Worm (Caenorhabditis elegans) whole organism, L2 larva: Measurements from ENCODE around the gene urm-1.

Experiments used
- C34F6.9 ChIP-seq: fragments of 150-350 bp; optimal IDR thresholded peaks from 2 replicates; lab custom pipeline; 2014; ENCODE audit warnings: missing biosample characterization, missing genetic modification characterization
- F13H6.1 ChIP-seq: sonication (generic microtip); optimal IDR thresholded peaks from 2 replicates; lab custom pipeline; 2016; ENCODE audit warnings: missing genetic modification characterization, missing compliant biosample characterization
- R02D3.7 ChIP-seq: fragments of 150-350 bp; optimal IDR thresholded peaks from 2 replicates; lab custom pipeline; 2014; ENCODE audit warnings: missing biosample characterization, missing genetic modification characterization
- ZK546.5 ChIP-seq: sonication (generic microtip); optimal IDR thresholded peaks from 2 replicates; lab custom pipeline; 2017; ENCODE audit warnings: missing biosample characterization, missing genetic modification characterization
- alr-1 ChIP-seq: fragments of 150-350 bp; optimal IDR thresholded peaks from 2 replicates; lab custom pipeline; 2014; ENCODE audit warnings: missing biosample characterization, missing genetic modification characterization
- aly-2 ChIP-seq: fragments of 150-350 bp; optimal IDR thresholded peaks from 2 replicates; lab custom pipeline; 2014; ENCODE audit warnings: missing biosample characterization, missing genetic modification characterization
- ama-1 ChIP-seq: fragments of 150-350 bp; optimal IDR thresholded peaks from 2 replicates; lab custom pipeline; 2018; ENCODE audit warnings: inconsistent platforms
- blmp-1 ChIP-seq: sonication (generic microtip); optimal IDR thresholded peaks from 2 replicates; lab custom pipeline; 2017; ENCODE audit warnings: missing genetic modification characterization, mild to moderate bottlenecking, missing compliant biosample characterization, antibody characterized with exemption, moderate library complexity; ENCODE audit not compliant: insufficient read depth
- ceh-16 ChIP-seq: fragments of 150-350 bp; optimal IDR thresholded peaks from 2 replicates; lab custom pipeline; 2014; ENCODE audit warnings: missing biosample characterization, missing genetic modification characterization
- crh-2 ChIP-seq: sonication (generic microtip); optimal IDR thresholded peaks from 2 replicates; lab custom pipeline; 2017; ENCODE audit warnings: missing biosample characterization, missing genetic modification characterization
- dmd-4 ChIP-seq: sonication (generic microtip); optimal IDR thresholded peaks from 2 replicates; lab custom pipeline; 2017; ENCODE audit warnings: missing biosample characterization, missing genetic modification characterization
- egl-27 ChIP-seq: sonication (generic microtip); optimal IDR thresholded peaks from 3 replicates; lab custom pipeline; 2017; ENCODE audit warnings: missing biosample characterization, missing genetic modification reagents, missing genetic modification characterization
- elt-1 ChIP-seq: fragments of 150-350 bp; optimal IDR thresholded peaks from 2 replicates; lab custom pipeline; 2014; ENCODE audit warnings: missing biosample characterization, missing genetic modification characterization
- elt-3 ChIP-seq: sonication (generic microtip); optimal IDR thresholded peaks from 2 replicates; lab custom pipeline; 2017; ENCODE audit warnings: missing biosample characterization, missing genetic modification characterization
- fos-1 ChIP-seq: fragments of 150-350 bp; optimal IDR thresholded peaks from 2 replicates; lab custom pipeline; 2014; ENCODE audit warnings: missing biosample characterization, missing genetic modification characterization
- gmeb-1 ChIP-seq: fragments of 150-350 bp; optimal IDR thresholded peaks from 2 replicates; lab custom pipeline; 2014; ENCODE audit warnings: missing biosample characterization, missing genetic modification characterization
- lin-13 ChIP-seq: fragments of 150-350 bp; optimal IDR thresholded peaks from 2 replicates; lab custom pipeline; 2014; ENCODE audit warnings: missing biosample characterization, missing genetic modification reagents, missing genetic modification characterization
- lin-39 ChIP-seq: fragments of 150-350 bp; optimal IDR thresholded peaks from 2 replicates; lab custom pipeline; 2014; ENCODE audit warnings: missing biosample characterization, missing genetic modification reagents, missing genetic modification characterization
- lsy-2 ChIP-seq, 2 experiments: fragments of 150-350 bp in 1 of 2; sonication (generic microtip) in 1 of 2; optimal IDR thresholded peaks; 2 replicates each; lab custom pipeline; 2014 to 2017; ENCODE audit warnings: missing biosample characterization in 2 of 2, missing genetic modification characterization in 2 of 2
- mab-5 ChIP-seq: fragments of 150-350 bp; optimal IDR thresholded peaks from 2 replicates; lab custom pipeline; 2014; ENCODE audit warnings: missing biosample characterization, missing genetic modification characterization
- mbf-1 ChIP-seq: sonication (generic microtip); optimal IDR thresholded peaks from 2 replicates; lab custom pipeline; 2017; ENCODE audit warnings: missing biosample characterization, missing genetic modification characterization
- mdl-1 ChIP-seq, 2 experiments: fragments of 150-350 bp in 1 of 2; sonication (generic microtip) in 1 of 2; optimal IDR thresholded peaks; 2 replicates each; lab custom pipeline; 2017; ENCODE audit warnings: missing biosample characterization in 2 of 2, missing genetic modification characterization in 2 of 2
- nhr-10 ChIP-seq: sonication (generic microtip); optimal IDR thresholded peaks from 2 replicates; lab custom pipeline; 2017; ENCODE audit warnings: missing biosample characterization, missing genetic modification characterization
- nhr-11 ChIP-seq: fragments of 150-350 bp; optimal IDR thresholded peaks from 2 replicates; lab custom pipeline; 2014; ENCODE audit warnings: missing biosample characterization, missing genetic modification characterization
- nhr-12 ChIP-seq: fragments of 150-350 bp; optimal IDR thresholded peaks from 2 replicates; lab custom pipeline; 2014; ENCODE audit warnings: missing biosample characterization, missing genetic modification characterization
- nhr-129 ChIP-seq: fragments of 150-350 bp; optimal IDR thresholded peaks from 2 replicates; lab custom pipeline; 2014; ENCODE audit warnings: missing biosample characterization, missing genetic modification characterization
- nhr-21 ChIP-seq: fragments of 150-350 bp; optimal IDR thresholded peaks from 2 replicates; lab custom pipeline; 2014; ENCODE audit warnings: missing biosample characterization, missing genetic modification characterization
- nhr-23 ChIP-seq: fragments of 150-350 bp; optimal IDR thresholded peaks from 2 replicates; lab custom pipeline; 2014; ENCODE audit warnings: missing biosample characterization, missing genetic modification reagents, missing genetic modification characterization
- nhr-237 ChIP-seq: fragments of 150-350 bp; optimal IDR thresholded peaks from 2 replicates; lab custom pipeline; 2014; ENCODE audit warnings: missing biosample characterization, missing genetic modification characterization
- nhr-25 ChIP-seq: fragments of 150-350 bp; sonication (generic microtip); optimal IDR thresholded peaks from 3 replicates; lab custom pipeline; 2014; ENCODE audit warnings: missing biosample characterization, missing genetic modification characterization
- nhr-6 ChIP-seq: fragments of 150-350 bp; optimal IDR thresholded peaks from 2 replicates; lab custom pipeline; 2014; ENCODE audit warnings: missing biosample characterization, missing genetic modification characterization
- peb-1 ChIP-seq: fragments of 150-350 bp; optimal IDR thresholded peaks from 2 replicates; lab custom pipeline; 2014; ENCODE audit warnings: missing biosample characterization, missing genetic modification characterization
- skn-1 ChIP-seq: sonication (generic microtip); optimal IDR thresholded peaks from 2 replicates; lab custom pipeline; 2017; ENCODE audit warnings: missing biosample characterization, missing genetic modification characterization
- sma-3 ChIP-seq: sonication (generic microtip); optimal IDR thresholded peaks from 2 replicates; lab custom pipeline; 2016; ENCODE audit warnings: missing genetic modification reagents, missing genetic modification characterization, missing compliant biosample characterization
- sma-9 ChIP-seq, 2 experiments: fragments of 150-350 bp in 1 of 2; sonication (generic microtip) in 1 of 2; optimal IDR thresholded peaks; 2 replicates each; lab custom pipeline; 2014 to 2016; ENCODE audit warnings: missing genetic modification characterization in 2 of 2, mild to moderate bottlenecking in 1 of 2, missing biosample characterization in 1 of 2, missing compliant biosample characterization in 1 of 2, missing genetic modification reagents in 1 of 2, moderate library complexity in 1 of 2
- snpc-4 ChIP-seq: fragments of 150-350 bp; optimal IDR thresholded peaks from 2 replicates; lab custom pipeline; 2014; ENCODE audit warnings: missing biosample characterization, missing genetic modification characterization
- unc-39 ChIP-seq: fragments of 150-350 bp; optimal IDR thresholded peaks from 2 replicates; lab custom pipeline; 2014; ENCODE audit warnings: missing biosample characterization, missing genetic modification characterization
- unc-55 ChIP-seq: fragments of 150-350 bp; sonication (generic microtip); optimal IDR thresholded peaks from 3 replicates; lab custom pipeline; 2014; ENCODE audit warnings: missing biosample characterization, missing genetic modification reagents, missing genetic modification characterization
- unc-62 ChIP-seq: fragments of 150-350 bp; optimal IDR thresholded peaks from 2 replicates; lab custom pipeline; 2014; ENCODE audit warnings: missing biosample characterization, missing genetic modification reagents, missing genetic modification characterization
- zag-1 ChIP-seq: fragments of 150-350 bp; optimal IDR thresholded peaks from 2 replicates; lab custom pipeline; 2014; ENCODE audit warnings: missing biosample characterization, missing genetic modification characterization
- ztf-1 ChIP-seq: fragments of 200-800 bp; sonication (Bioruptor generic); conservative IDR thresholded peaks from 2 replicates; pipeline ENCODE4 v1.3.6; 2022; ENCODE audit warnings: missing genetic modification characterization, missing compliant biosample characterization
- ztf-11 ChIP-seq: sonication (generic microtip); optimal IDR thresholded peaks from 2 replicates; lab custom pipeline; 2017; ENCODE audit warnings: missing biosample characterization, missing genetic modification characterization
- ztf-4 ChIP-seq: fragments of 150-350 bp; optimal IDR thresholded peaks from 2 replicates; lab custom pipeline; 2014; ENCODE audit warnings: missing biosample characterization, missing genetic modification characterization

urm-1 gene

ce11 chrIII:10524823-10525222 lies 19.5 kb downstream of the urm-1 start:
- no peak for TF ChIP-seq ztf-1 (GFP tag; lab: Robert Waterston, UW)
- no peak for TF ChIP-seq nhr-6 (tag; lab: Kevin White, UChicago)
- TF ChIP-seq ztf-4 (tag; lab: Kevin White, UChicago) = no peak
- TF ChIP-seq snpc-4 = peak; percentile 35
- no peak for TF ChIP-seq dmd-4
- TF ChIP-seq, all 48 proteins: peak for 1

- no peak for TF ChIP-seq nhr-12 (tag; lab: Kevin White, UChicago)
- peak; percentile 30 for TF ChIP-seq ztf-4 (tag; lab: Kevin White, UChicago)
- TF ChIP-seq lsy-2 (tag; optimal IDR thresholded peaks at IDR 0.05; lab: Kevin White, UChicago) = peak in 1 of 2 experiments; percentile 45
- peak; percentile 31 for TF ChIP-seq F13H6.1
- TF ChIP-seq dmd-4 = no peak
- no peak for TF ChIP-seq nhr-21 (tag; lab: Kevin White, UChicago)
- peak; percentile 72 for TF ChIP-seq nhr-129 (tag; lab: Kevin White, UChicago)
- TF ChIP-seq mdl-1 (tag; optimal IDR thresholded peaks at IDR 0.05; lab: Kevin White, UChicago) = no peak
- TF ChIP-seq ZK546.5 (tag; lab: Kevin White, UChicago) = no peak
Measured at ce11 chrIII:10525927-10526326, 20.6 kb downstream of the urm-1 start.

DNA sequence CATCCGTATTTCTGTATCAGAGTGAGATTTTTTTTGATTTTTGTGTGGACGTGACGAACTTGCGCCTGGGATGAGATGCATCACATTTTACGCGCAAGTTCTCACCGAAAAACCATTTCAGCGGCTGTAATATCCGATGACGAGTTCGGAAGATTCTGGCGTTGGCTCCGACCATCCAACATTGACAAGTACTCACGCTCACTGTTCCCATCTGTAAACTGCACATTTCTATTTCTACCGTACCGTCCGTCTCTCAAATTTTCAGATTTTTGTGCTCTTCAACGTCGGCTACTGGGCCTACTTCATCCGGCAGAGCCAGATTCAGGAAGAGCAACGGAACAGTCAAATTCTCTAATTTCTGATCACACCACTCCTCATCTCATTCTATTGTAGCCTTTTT lies 22.2 kb downstream of the urm-1 start:
- TF ChIP-seq nhr-6 (tag; lab: Kevin White, UChicago) = no peak
- no peak for TF ChIP-seq ZK546.5 (tag; lab: Kevin White, UChicago)
- TF ChIP-seq aly-2 (tag; lab: Kevin White, UChicago) = no peak
- TF ChIP-seq elt-1 (tag; lab: Kevin White, UChicago) = no peak
- TF ChIP-seq nhr-25 (tag; lab: Kevin White, UChicago) = no peak
- no peak for TF ChIP-seq fos-1 (tag; lab: Kevin White, UChicago)
- no peak for TF ChIP-seq mdl-1 (tag; optimal IDR thresholded peaks at IDR 0.05; lab: Kevin White, UChicago)
- no peak for TF ChIP-seq egl-27 (tag; lab: Kevin White, UChicago)
- no peak for TF ChIP-seq nhr-12 (tag; lab: Kevin White, UChicago)
- no peak for TF ChIP-seq zag-1 (tag; lab: Kevin White, UChicago)
- TF ChIP-seq dmd-4 = no peak
- TF ChIP-seq snpc-4 = no peak
- TF ChIP-seq sma-9 (GFP tag; optimal IDR thresholded peaks at IDR 0.05; lab: Kevin White, UChicago) = no peak
- no peak for TF ChIP-seq sma-9 (tag; optimal IDR thresholded peaks at IDR 0.05; lab: Kevin White, UChicago)
- TF ChIP-seq C34F6.9 = no peak

ce11 chrIII:10533310-10533709 lies 28.0 kb downstream of the urm-1 start:
- peak; percentile 55 for TF ChIP-seq sma-3 (GFP tag; lab: Kevin White, UChicago)
- peak; percentile 19 for TF ChIP-seq F13H6.1
- peak; percentile 96 for TF ChIP-seq fos-1 (tag; lab: Kevin White, UChicago)
- no peak for TF ChIP-seq elt-3 (tag; lab: Kevin White, UChicago)
- peak; percentile 6 for TF ChIP-seq blmp-1 (tag; lab: Kevin White, UChicago)
- peak; percentile 67 for TF ChIP-seq nhr-21 (tag; lab: Kevin White, UChicago)
- TF ChIP-seq zag-1 (tag; lab: Kevin White, UChicago) = no peak
- TF ChIP-seq crh-2 (tag; lab: Kevin White, UChicago) = peak; percentile 86
- TF ChIP-seq sma-9 (GFP tag; optimal IDR thresholded peaks at IDR 0.05; lab: Kevin White, UChicago) = peak; percentile 67
- TF ChIP-seq sma-9 (tag; optimal IDR thresholded peaks at IDR 0.05; lab: Kevin White, UChicago) = no peak
- peak; percentile 27 for TF ChIP-seq nhr-25 (tag; lab: Kevin White, UChicago)
- TF ChIP-seq gmeb-1 (tag; lab: Kevin White, UChicago) = peak; percentile 57
- peak; percentile 75 for TF ChIP-seq nhr-129 (tag; lab: Kevin White, UChicago)
- no peak for TF ChIP-seq nhr-11 (tag; lab: Kevin White, UChicago)

DNA sequence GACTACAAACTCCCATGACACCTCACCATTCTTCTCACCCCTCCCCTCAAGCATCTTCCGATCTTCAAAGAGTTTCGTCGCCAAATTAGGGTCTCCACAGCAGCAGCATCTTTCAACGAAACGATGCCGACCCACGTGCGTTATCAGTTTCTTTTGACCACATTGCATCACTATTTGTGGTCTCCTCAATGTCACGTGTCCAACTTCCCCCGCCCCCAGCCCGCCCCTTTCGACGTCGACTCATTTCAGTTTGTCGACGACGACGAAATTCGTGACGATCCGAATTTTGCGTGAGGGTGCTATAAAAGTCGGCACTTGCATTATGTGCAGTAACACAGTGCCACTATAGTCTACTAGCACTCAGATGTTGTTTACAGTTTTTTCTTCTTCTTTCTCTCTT lies 28.9 kb downstream of the urm-1 start:
- no peak for TF ChIP-seq nhr-6 (tag; lab: Kevin White, UChicago)
- TF ChIP-seq lsy-2 (tag; optimal IDR thresholded peaks at IDR 0.05; lab: Kevin White, UChicago) = peak in 1 of 2 experiments; percentile 13
- TF ChIP-seq lin-39 = no peak
- TF ChIP-seq R02D3.7 (tag; lab: Kevin White, UChicago) = no peak
- no peak for TF ChIP-seq alr-1 (tag; lab: Kevin White, UChicago)
- TF ChIP-seq mab-5 (tag; lab: Kevin White, UChicago) = no peak
- TF ChIP-seq unc-55 (GFP tag; lab: Kevin White, UChicago) = no peak
- peak; percentile 72 to 81 for TF ChIP-seq mdl-1 (tag; optimal IDR thresholded peaks at IDR 0.05; lab: Kevin White, UChicago)
- TF ChIP-seq ZK546.5 (tag; lab: Kevin White, UChicago) = no peak
- TF ChIP-seq F13H6.1 = peak; percentile 50
- no peak for TF ChIP-seq peb-1
- no peak for TF ChIP-seq unc-62 (GFP tag; lab: Kevin White, UChicago)
- TF ChIP-seq mbf-1 (tag; lab: Kevin White, UChicago) = no peak
- TF ChIP-seq ceh-16 = no peak
- peak; percentile 43 for TF ChIP-seq ama-1 (lab: Kevin White, UChicago)
- no peak for TF ChIP-seq elt-3 (tag; lab: Kevin White, UChicago)
- TF ChIP-seq nhr-10 (tag; lab: Kevin White, UChicago) = no peak
- TF ChIP-seq aly-2 (tag; lab: Kevin White, UChicago) = no peak
- no peak for TF ChIP-seq ztf-11 (tag; lab: Kevin White, UChicago)
- no peak for TF ChIP-seq unc-39
- peak; percentile 39 for TF ChIP-seq blmp-1 (tag; lab: Kevin White, UChicago)
- no peak for TF ChIP-seq skn-1 (tag; lab: Kevin White, UChicago)
- no peak for TF ChIP-seq nhr-12 (tag; lab: Kevin White, UChicago)
- TF ChIP-seq nhr-237 (tag; lab: Kevin White, UChicago) = no peak
- TF ChIP-seq nhr-23 = no peak
- peak; percentile 73 for TF ChIP-seq nhr-21 (tag; lab: Kevin White, UChicago)
- TF ChIP-seq ztf-1 (GFP tag; lab: Robert Waterston, UW) = no peak
- no peak for TF ChIP-seq lin-13 (GFP tag; lab: Kevin White, UChicago)
